Fruit fly (Drosophila melanogaster) whole organism, embryonic: ENCODE results near the gene CG33269.
A peak's percentile ranks its signal among the peaks of the same experiment; 100 is the strongest.

Experiments used
- Adf1 ChIP-seq: fragments of 200-800 bp; sonication (Bioruptor generic); IDR thresholded peaks from 2 replicates; pipeline ENCODE4 v1.3.6; 2022; ENCODE audit warnings: missing biosample characterization, missing genetic modification characterization
- B-H1 ChIP-seq: fragments of 200-800 bp; sonication (Bioruptor generic); IDR thresholded peaks from 3 replicates; pipeline ENCODE4 v1.3.6; 2022; ENCODE audit warnings: missing biosample characterization, missing genetic modification characterization
- CG11504 ChIP-seq: fragments of 200-800 bp; sonication (Bioruptor generic); optimal IDR thresholded peaks from 3 replicates; lab custom pipeline; 2019; ENCODE audit warnings: missing biosample characterization, mild to moderate bottlenecking, missing genetic modification characterization, moderate library complexity
- CG12299 ChIP-seq: fragments of 200-800 bp; sonication (Bioruptor generic); optimal IDR thresholded peaks from 2 replicates; lab custom pipeline; 2018; ENCODE audit warnings: missing biosample characterization, mild to moderate bottlenecking, missing genetic modification characterization
- CG1233 ChIP-seq: fragments of 200-800 bp; sonication (Bioruptor generic); optimal IDR thresholded peaks from 4 replicates; lab custom pipeline; 2018; ENCODE audit warnings: missing biosample characterization, mild to moderate bottlenecking, missing genetic modification characterization
- CG12659 ChIP-seq: fragments of 200-800 bp; sonication (Bioruptor generic); optimal IDR thresholded peaks from 3 replicates; lab custom pipeline; 2017; ENCODE audit warnings: mild to moderate bottlenecking, missing biosample characterization, missing genetic modification reagents, missing genetic modification characterization
- CG12769 ChIP-seq: fragments of 200-800 bp; sonication (Bioruptor generic); optimal IDR thresholded peaks from 2 replicates; lab custom pipeline; 2019; ENCODE audit warnings: missing biosample characterization, mild to moderate bottlenecking, missing genetic modification characterization, moderate library complexity
- CG14667 ChIP-seq: fragments of 200-800 bp; sonication (Bioruptor generic); IDR thresholded peaks from 2 replicates; pipeline ENCODE4 v1.3.6; 2022; ENCODE audit warnings: missing biosample characterization, missing genetic modification characterization
- CG15011 ChIP-seq: fragments of 200-800 bp; sonication (Bioruptor generic); optimal IDR thresholded peaks from 3 replicates; lab custom pipeline; 2018; ENCODE audit warnings: missing biosample characterization, mild to moderate bottlenecking, missing genetic modification characterization
- CG1603 ChIP-seq: fragments of 200-800 bp; sonication (Bioruptor generic); optimal IDR thresholded peaks from 2 replicates; lab custom pipeline; 2019; ENCODE audit warnings: missing biosample characterization, mild to moderate bottlenecking, missing genetic modification characterization, moderate library complexity
- CG17361 ChIP-seq: fragments of 200-800 bp; sonication (Bioruptor generic); IDR thresholded peaks from 3 replicates; pipeline ENCODE4 v1.3.6; 2022; ENCODE audit warnings: missing biosample characterization, missing genetic modification characterization
- CG17385 ChIP-seq: fragments of 200-800 bp; sonication (Bioruptor generic); optimal IDR thresholded peaks from 3 replicates; lab custom pipeline; 2018; ENCODE audit warnings: missing biosample characterization, mild to moderate bottlenecking, missing genetic modification characterization
- CG6683 ChIP-seq: fragments of 200-800 bp; sonication (Bioruptor generic); optimal IDR thresholded peaks from 2 replicates; lab custom pipeline; 2017; ENCODE audit warnings: missing biosample characterization, mild to moderate bottlenecking, missing genetic modification characterization, missing genetic modification reagents
- CG6813 ChIP-seq: fragments of 200-800 bp; sonication (Bioruptor generic); optimal IDR thresholded peaks from 2 replicates; lab custom pipeline; 2017; ENCODE audit warnings: missing biosample characterization, missing genetic modification characterization, mild to moderate bottlenecking, moderate library complexity, missing genetic modification reagents
- CG6854 ChIP-seq: fragments of 200-800 bp; sonication (Bioruptor generic); optimal IDR thresholded peaks from 3 replicates; lab custom pipeline; 2017; ENCODE audit warnings: missing biosample characterization, mild to moderate bottlenecking, missing genetic modification characterization
- CTCF ChIP-seq: fragments of 200-800 bp; sonication (Bioruptor generic); optimal IDR thresholded peaks from 2 replicates; lab custom pipeline; 2017; ENCODE audit warnings: missing biosample characterization, mild to moderate bottlenecking, missing genetic modification characterization, moderate library complexity
- D19B ChIP-seq: fragments of 200-800 bp; sonication (Bioruptor generic); optimal IDR thresholded peaks from 2 replicates; lab custom pipeline; 2017; ENCODE audit warnings: missing biosample characterization, mild to moderate bottlenecking, missing genetic modification characterization
- Fer1 ChIP-seq: fragments of 200-800 bp; sonication (Bioruptor generic); optimal IDR thresholded peaks from 2 replicates; lab custom pipeline; 2017; ENCODE audit warnings: missing biosample characterization, mild to moderate bottlenecking, missing genetic modification characterization
- HHEX ChIP-seq: fragments of 200-800 bp; sonication (Bioruptor generic); optimal IDR thresholded peaks from 3 replicates; lab custom pipeline; 2017; ENCODE audit warnings: missing biosample characterization, mild to moderate bottlenecking, missing genetic modification characterization, missing genetic modification reagents
- Hey ChIP-seq: fragments of 200-800 bp; sonication (Bioruptor generic); optimal IDR thresholded peaks from 3 replicates; lab custom pipeline; 2018; ENCODE audit warnings: missing biosample characterization, mild to moderate bottlenecking, missing genetic modification characterization
- Hmr ChIP-seq: fragments of 200-800 bp; sonication (Bioruptor generic); optimal IDR thresholded peaks from 3 replicates; lab custom pipeline; 2017; ENCODE audit warnings: mild to moderate bottlenecking, missing biosample characterization, missing genetic modification reagents, missing genetic modification characterization
- Mad ChIP-seq: fragments of 200-800 bp; sonication (Bioruptor generic); optimal IDR thresholded peaks from 2 replicates; lab custom pipeline; 2016; ENCODE audit warnings: missing biosample characterization, missing genetic modification characterization
- Ravus ChIP-seq: fragments of 200-800 bp; sonication (Bioruptor generic); IDR thresholded peaks from 2 replicates; pipeline ENCODE4 v1.3.6; 2022; ENCODE audit warnings: missing biosample characterization, missing genetic modification characterization
- Rfx ChIP-seq: fragments of 200-800 bp; sonication (Bioruptor generic); IDR thresholded peaks from 2 replicates; pipeline ENCODE4 v1.3.6; 2022; ENCODE audit warnings: missing biosample characterization, missing genetic modification characterization
- Xrp1 ChIP-seq: fragments of 200-800 bp; sonication (Bioruptor generic); IDR thresholded peaks from 2 replicates; pipeline ENCODE4 v1.3.6; 2022; ENCODE audit warnings: missing biosample characterization, missing genetic modification characterization
- abd-A ChIP-seq: fragments of 200-800 bp; sonication (Bioruptor generic); optimal IDR thresholded peaks from 3 replicates; lab custom pipeline; 2019; ENCODE audit warnings: missing biosample characterization, mild to moderate bottlenecking, missing genetic modification characterization, moderate library complexity
- chif ChIP-seq, 2 experiments: fragments of 200-800 bp; sonication (Bioruptor generic); optimal IDR thresholded peaks; 3 replicates each; lab custom pipeline; 2016; ENCODE audit warnings: missing biosample characterization in 2 of 2, missing genetic modification characterization in 2 of 2
- exex ChIP-seq: fragments of 200-800 bp; sonication (Bioruptor generic); optimal IDR thresholded peaks from 4 replicates; lab custom pipeline; 2018; ENCODE audit warnings: missing biosample characterization, mild to moderate bottlenecking, missing genetic modification characterization, moderate library complexity
- eyg ChIP-seq: fragments of 200-800 bp; sonication (Bioruptor generic); optimal IDR thresholded peaks from 3 replicates; lab custom pipeline; 2016; ENCODE audit warnings: missing biosample characterization, missing genetic modification characterization
- gro ChIP-seq: fragments of 200-800 bp; sonication (Bioruptor generic); optimal IDR thresholded peaks from 2 replicates; lab custom pipeline; 2016; ENCODE audit warnings: missing biosample characterization, missing genetic modification characterization
- lab ChIP-seq: fragments of 200-800 bp; sonication (Bioruptor generic); optimal IDR thresholded peaks from 3 replicates; lab custom pipeline; 2017; ENCODE audit warnings: missing biosample characterization, missing genetic modification characterization, mild to moderate bottlenecking, moderate library complexity, missing genetic modification reagents
- mam ChIP-seq: fragments of 200-800 bp; sonication (Bioruptor generic); optimal IDR thresholded peaks from 3 replicates; lab custom pipeline; 2016; ENCODE audit warnings: missing biosample characterization, missing genetic modification characterization
- pan ChIP-seq, 4 experiments: fragments of >200 bp in 3 of 4; fragments of 200-800 bp in 1 of 4; sonication (Bioruptor generic) in 1 of 4; optimal IDR thresholded peaks in 3 of 4; IDR thresholded peaks in 1 of 4; 2 replicates each; pipeline versions ENCODE4 v1.3.6 to Lab custom; 2017 to 2022; ENCODE audit warnings: missing biosample characterization in 2 of 4, missing genetic modification characterization in 2 of 4, mixed read lengths in 1 of 4
- schlank ChIP-seq: fragments of 200-800 bp; sonication (Bioruptor generic); optimal IDR thresholded peaks from 2 replicates; lab custom pipeline; 2018; ENCODE audit warnings: missing biosample characterization, mild to moderate bottlenecking, missing genetic modification characterization
- sd ChIP-seq: fragments of 200-800 bp; sonication (Bioruptor generic); optimal IDR thresholded peaks from 3 replicates; lab custom pipeline; 2018; ENCODE audit warnings: missing biosample characterization, mild to moderate bottlenecking, missing genetic modification characterization, moderate library complexity
- sens ChIP-seq: fragments of 200-800 bp; sonication (Bioruptor generic); peaks from one replicate; lab custom pipeline; 2016; ENCODE audit warnings: missing biosample characterization, missing genetic modification characterization
- slou ChIP-seq: fragments of 200-800 bp; sonication (Bioruptor generic); optimal IDR thresholded peaks from 3 replicates; lab custom pipeline; 2016; ENCODE audit warnings: missing biosample characterization, missing genetic modification characterization
- sob ChIP-seq: fragments of 200-800 bp; sonication (Bioruptor generic); IDR thresholded peaks from 2 replicates; pipeline ENCODE4 v1.3.6; 2022; ENCODE audit warnings: missing biosample characterization, missing genetic modification characterization
- sug ChIP-seq: fragments of 200-800 bp; optimal IDR thresholded peaks from 2 replicates; lab custom pipeline; 2019; ENCODE audit warnings: missing biosample characterization, mild to moderate bottlenecking, missing genetic modification characterization, moderate library complexity
- unpg ChIP-seq: fragments of 200-800 bp; sonication (Bioruptor generic); optimal IDR thresholded peaks from 3 replicates; lab custom pipeline; 2018; ENCODE audit warnings: missing biosample characterization, mild to moderate bottlenecking, missing genetic modification characterization, moderate library complexity
- wek ChIP-seq: fragments of 200-800 bp; sonication (Bioruptor generic); optimal IDR thresholded peaks from 3 replicates; lab custom pipeline; 2018; ENCODE audit warnings: missing biosample characterization, mild to moderate bottlenecking, missing genetic modification characterization, moderate library complexity

CG33269 gene

DNA sequence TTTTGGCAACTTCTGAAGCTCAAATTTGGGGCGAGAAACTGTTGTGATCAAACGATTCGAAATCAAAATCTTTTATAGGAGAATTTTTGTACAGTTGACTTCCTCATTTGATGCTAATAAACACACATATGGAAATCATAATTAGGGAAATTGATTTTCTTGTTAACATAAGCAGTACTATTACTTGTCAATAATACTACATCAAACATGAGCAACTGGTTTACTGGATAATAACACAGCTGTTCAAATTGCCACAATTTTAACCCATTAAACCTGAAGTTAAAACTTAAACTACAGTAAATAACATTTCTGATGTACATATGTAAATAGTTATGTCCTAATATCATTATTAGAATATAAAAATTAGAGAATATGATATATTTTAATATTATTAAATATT lies 2.1 kb downstream of the CG33269 start, which contains the start of gene CG43390 (continued):
- TF ChIP-seq abd-A (tag; lab: Kevin White, UChicago) (no peak), D19B (GFP tag; lab: Kevin White, UChicago) (peak; percentile 9), CG15011 (GFP tag; lab: Kevin White, UChicago) (peak; percentile 65), exex (peak; percentile 40), CG12659 (GFP tag; lab: Kevin White, UChicago) (peak; percentile 45), Ravus (no peak), Mad (GFP tag; lab: Kevin White, UChicago) (no peak), chif (GFP tag; optimal IDR thresholded peaks at IDR 0.05; lab: Kevin White, UChicago) (no peak), Hey (tag; lab: Kevin White, UChicago) (peak; percentile 45), CG12299 (tag; lab: Kevin White, UChicago) (peak; percentile 69), CG14667 (GFP tag; lab: Robert Waterston, UW) (no peak), CG6854 (GFP tag; lab: Kevin White, UChicago) (peak; percentile 53), Hmr (GFP tag; lab: Kevin White, UChicago) (peak; percentile 86), CG1603 (tag; lab: Kevin White, UChicago) (peak; percentile 41), sd (tag; lab: Kevin White, UChicago) (peak; percentile 64), lab (GFP tag; lab: Kevin White, UChicago) (peak; percentile 88), B-H1 (GFP tag; lab: Robert Waterston, UW) (no peak), Fer1 (peak; percentile 77), gro (GFP tag; lab: Kevin White, UChicago) (peak; percentile 59), unpg (GFP tag; lab: Kevin White, UChicago) (peak; percentile 57), Rfx (GFP tag; lab: Robert Waterston, UW) (peak; percentile 77; the same call in 1 of the 2 replicates), CG1233 (GFP tag; lab: Kevin White, UChicago) (peak; percentile 52), wek (GFP tag; lab: Kevin White, UChicago) (peak; percentile 48), CG6683 (GFP tag; lab: Kevin White, UChicago) (peak; percentile 7), slou (GFP tag; lab: Kevin White, UChicago) (peak; percentile 4), HHEX (peak; percentile 28), sug (tag; lab: Kevin White, UChicago) (peak; percentile 39), CG17385 (peak; percentile 47), CG17361 (peak; percentile 40; the same call in 1 of the 3 replicates), mam (GFP tag; lab: Kevin White, UChicago) (peak; percentile 10), CG11504 (tag; lab: Kevin White, UChicago) (no peak), schlank (tag; lab: Kevin White, UChicago) (peak; percentile 63), sob (GFP tag; lab: Robert Waterston, UW) (peak; percentile 68; the same call in 1 of the 2 replicates), Adf1 (GFP tag; lab: Robert Waterston, UW) (peak; percentile 37; the same call in 1 of the 2 replicates), CG6813 (GFP tag; lab: Kevin White, UChicago) (peak; percentile 6), sens (peak; percentile 43), Xrp1 (peak; percentile 37), eyg (GFP tag; lab: Kevin White, UChicago) (peak; percentile 12), CG12769 (tag; lab: Kevin White, UChicago) (peak; percentile 90)

DNA sequence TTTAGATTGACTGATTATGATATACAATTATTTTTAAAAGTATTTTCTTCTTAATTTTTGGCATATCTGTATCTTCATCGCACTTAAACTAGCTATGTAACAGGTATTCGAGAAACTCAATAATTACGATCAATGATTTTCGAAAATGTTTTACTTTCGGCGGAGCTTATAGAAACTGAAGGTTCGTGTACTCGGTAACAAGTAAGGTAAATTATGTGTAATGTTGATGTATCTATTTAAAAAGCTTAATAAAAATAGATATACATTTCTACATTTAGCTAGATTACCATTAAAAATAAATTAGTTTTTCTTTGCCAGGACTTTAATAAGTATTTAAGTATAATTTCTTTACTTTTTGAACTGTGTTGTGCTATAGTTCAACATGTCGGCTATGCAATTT lies 3.1 kb downstream of the CG33269 start:
- no peak for TF ChIP-seq pan (optimal IDR thresholded peaks at IDR 0.05; lab: Kevin White, UChicago)
- TF ChIP-seq pan (GFP tag; optimal IDR thresholded peaks at IDR 0.05 in 1 of 2, IDR thresholded peaks at IDR 0.05 in 1 of 2), result no peak
- peak; percentile 74 for TF ChIP-seq CTCF (GFP tag; lab: Kevin White, UChicago)
